Worm (Caenorhabditis elegans) whole organism, L3 larva: ENCODE results near the gene C05G5.7.

Source experiments
- R02D3.7 ChIP-seq: fragments of 150-350 bp; optimal IDR thresholded peaks from 2 replicates; lab custom pipeline; 2014; ENCODE audit warnings: missing biosample characterization, missing genetic modification characterization
- ZK546.5 ChIP-seq: sonication (generic microtip); optimal IDR thresholded peaks from 2 replicates; lab custom pipeline; 2017; ENCODE audit warnings: missing biosample characterization, missing genetic modification characterization
- aly-2 ChIP-seq: fragments of 150-350 bp; optimal IDR thresholded peaks from 2 replicates; lab custom pipeline; 2014; ENCODE audit warnings: missing biosample characterization, missing genetic modification characterization
- ama-1 ChIP-seq: fragments of 150-350 bp; optimal IDR thresholded peaks from 2 replicates; lab custom pipeline; 2018
- ceh-16 ChIP-seq: sonication (generic microtip); optimal IDR thresholded peaks from 2 replicates; lab custom pipeline; 2017; ENCODE audit warnings: missing biosample characterization, missing genetic modification characterization
- ceh-28 ChIP-seq: fragments of 150-350 bp; optimal IDR thresholded peaks from 2 replicates; lab custom pipeline; 2014; ENCODE audit warnings: missing biosample characterization, missing genetic modification reagents, missing genetic modification characterization
- ceh-82 ChIP-seq: fragments of 150-350 bp; optimal IDR thresholded peaks from 2 replicates; lab custom pipeline; 2014; ENCODE audit warnings: missing biosample characterization, missing genetic modification characterization
- egl-27 ChIP-seq: sonication (generic microtip); optimal IDR thresholded peaks from 4 replicates; lab custom pipeline; 2017; ENCODE audit warnings: missing biosample characterization, missing genetic modification reagents, missing genetic modification characterization
- elt-1 ChIP-seq: fragments of 150-350 bp; optimal IDR thresholded peaks from 2 replicates; lab custom pipeline; 2014; ENCODE audit warnings: missing biosample characterization, missing genetic modification characterization
- elt-2 ChIP-seq: sonication (generic microtip); optimal IDR thresholded peaks from 2 replicates; lab custom pipeline; 2016; ENCODE audit warnings: missing genetic modification reagents, mild to moderate bottlenecking, missing genetic modification characterization, missing compliant biosample characterization
- elt-3 ChIP-seq, 3 experiments: fragments of 150-350 bp in 1 of 3; sonication (generic microtip) in 2 of 3; optimal IDR thresholded peaks; 2 replicates in 2 of 3; 4 replicates in 1 of 3; lab custom pipeline; 2014 to 2017; ENCODE audit warnings: missing biosample characterization in 3 of 3, missing genetic modification characterization in 3 of 3
- eor-1 ChIP-seq, 2 experiments: fragments of 150-350 bp; optimal IDR thresholded peaks; 2 replicates each; lab custom pipeline; 2014 to 2018; ENCODE audit warnings: missing biosample characterization in 2 of 2, missing genetic modification characterization in 2 of 2
- fkh-10 ChIP-seq: sonication (generic microtip); optimal IDR thresholded peaks from 2 replicates; lab custom pipeline; 2017; ENCODE audit warnings: missing biosample characterization, missing genetic modification reagents, missing genetic modification characterization
- fkh-2 ChIP-seq: fragments of 150-350 bp; optimal IDR thresholded peaks from 2 replicates; lab custom pipeline; 2014; ENCODE audit warnings: missing biosample characterization, missing genetic modification reagents, missing genetic modification characterization
- fos-1 ChIP-seq: fragments of 150-350 bp; optimal IDR thresholded peaks from 2 replicates; lab custom pipeline; 2014; ENCODE audit warnings: missing biosample characterization, missing genetic modification characterization
- hmg-11 ChIP-seq: sonication (generic microtip); optimal IDR thresholded peaks from 2 replicates; lab custom pipeline; 2016; ENCODE audit warnings: missing genetic modification characterization, missing compliant biosample characterization
- jun-1 ChIP-seq: fragments of 150-350 bp; optimal IDR thresholded peaks from 2 replicates; lab custom pipeline; 2014; ENCODE audit warnings: missing biosample characterization, missing genetic modification reagents, missing genetic modification characterization
- lin-15B ChIP-seq: fragments of 150-350 bp; optimal IDR thresholded peaks from 2 replicates; lab custom pipeline; 2014; ENCODE audit warnings: missing biosample characterization, missing genetic modification characterization
- lin-39 ChIP-seq: fragments of 150-350 bp; optimal IDR thresholded peaks from 2 replicates; lab custom pipeline; 2018; ENCODE audit warnings: missing biosample characterization, missing genetic modification reagents, missing genetic modification characterization
- lsy-12 ChIP-seq: sonication (generic microtip); optimal IDR thresholded peaks from 2 replicates; lab custom pipeline; 2016; ENCODE audit warnings: mild to moderate bottlenecking, missing genetic modification characterization, missing compliant biosample characterization
- mdl-1 ChIP-seq: fragments of 150-350 bp; optimal IDR thresholded peaks from 2 replicates; lab custom pipeline; 2014; ENCODE audit warnings: missing biosample characterization, missing genetic modification characterization
- mml-1 ChIP-seq: fragments of 150-350 bp; sonication (generic microtip); optimal IDR thresholded peaks from 3 replicates; lab custom pipeline; 2014; ENCODE audit warnings: missing biosample characterization, missing genetic modification characterization
- nfya-1 ChIP-seq: sonication (generic microtip); optimal IDR thresholded peaks from 2 replicates; lab custom pipeline; 2017; ENCODE audit warnings: missing genetic modification characterization, mild to moderate bottlenecking, missing compliant biosample characterization, antibody characterized with exemption, moderate library complexity; ENCODE audit not compliant: insufficient read depth
- nhr-11 ChIP-seq: fragments of 150-350 bp; optimal IDR thresholded peaks from 2 replicates; lab custom pipeline; 2014; ENCODE audit warnings: missing biosample characterization, missing genetic modification characterization
- nhr-23 ChIP-seq: fragments of 150-350 bp; optimal IDR thresholded peaks from 2 replicates; lab custom pipeline; 2014; ENCODE audit warnings: missing biosample characterization, missing genetic modification reagents, missing genetic modification characterization
- nhr-25 ChIP-seq: sonication (generic microtip); optimal IDR thresholded peaks from 2 replicates; lab custom pipeline; 2017; ENCODE audit warnings: missing biosample characterization, missing genetic modification characterization
- nhr-28 ChIP-seq: fragments of 150-350 bp; optimal IDR thresholded peaks from 2 replicates; lab custom pipeline; 2014; ENCODE audit warnings: missing biosample characterization, missing genetic modification characterization
- nhr-43 ChIP-seq: sonication (generic microtip); optimal IDR thresholded peaks from 2 replicates; lab custom pipeline; 2016; ENCODE audit warnings: mild to moderate bottlenecking, missing genetic modification characterization, missing compliant biosample characterization; ENCODE audit not compliant: poor library complexity, severe bottlenecking
- nhr-67 ChIP-seq: fragments of 150-350 bp; optimal IDR thresholded peaks from 2 replicates; lab custom pipeline; 2014; ENCODE audit warnings: missing biosample characterization, missing genetic modification characterization
- nhr-76 ChIP-seq: fragments of 150-350 bp; sonication (generic microtip); optimal IDR thresholded peaks from 5 replicates; lab custom pipeline; 2014; ENCODE audit warnings: missing biosample characterization, missing genetic modification characterization
- nhr-77 ChIP-seq: fragments of 150-350 bp; optimal IDR thresholded peaks from 2 replicates; lab custom pipeline; 2014; ENCODE audit warnings: missing biosample characterization, missing genetic modification characterization
- pha-4 ChIP-seq: fragments of 150-350 bp; optimal IDR thresholded peaks from 2 replicates; lab custom pipeline; 2014; ENCODE audit warnings: missing biosample characterization, missing genetic modification reagents, missing genetic modification characterization
- pqm-1 ChIP-seq: fragments of 150-350 bp; optimal IDR thresholded peaks from 2 replicates; lab custom pipeline; 2017; ENCODE audit warnings: missing biosample characterization, missing genetic modification characterization, inconsistent platforms
- sea-2 ChIP-seq: fragments of 150-350 bp; sonication (generic microtip); optimal IDR thresholded peaks from 4 replicates; lab custom pipeline; 2014; ENCODE audit warnings: missing biosample characterization, missing genetic modification reagents, missing genetic modification characterization
- skn-1 ChIP-seq: fragments of 150-350 bp; optimal IDR thresholded peaks from 2 replicates; lab custom pipeline; 2014; ENCODE audit warnings: missing biosample characterization, missing genetic modification characterization
- snpc-4 ChIP-seq: fragments of 150-350 bp; optimal IDR thresholded peaks from 2 replicates; lab custom pipeline; 2014; ENCODE audit warnings: missing biosample characterization, missing genetic modification characterization
- tbx-2 ChIP-seq: sonication (generic microtip); optimal IDR thresholded peaks from 2 replicates; lab custom pipeline; 2016; ENCODE audit warnings: mild to moderate bottlenecking, missing genetic modification characterization, missing compliant biosample characterization
- unc-62 ChIP-seq: fragments of 150-350 bp; sonication (generic microtip); optimal IDR thresholded peaks from 4 replicates; lab custom pipeline; 2014; ENCODE audit warnings: missing biosample characterization, missing genetic modification reagents, missing genetic modification characterization
- zag-1 ChIP-seq: fragments of 150-350 bp; optimal IDR thresholded peaks from 2 replicates; lab custom pipeline; 2014; ENCODE audit warnings: missing biosample characterization, missing genetic modification characterization
- ztf-4 ChIP-seq: fragments of 150-350 bp; optimal IDR thresholded peaks from 2 replicates; lab custom pipeline; 2014; ENCODE audit warnings: missing biosample characterization, missing genetic modification characterization

C05G5.7 gene

ce11 chrX:14708176-14708642 is 35.4 kb downstream of the C05G5.7 start:
- peak; percentile 79 for TF ChIP-seq nhr-43 (tag; lab: Kevin White, UChicago)
- TF ChIP-seq nhr-11 (tag; lab: Kevin White, UChicago), result peak; percentile 85
- TF ChIP-seq lin-15B (tag; lab: Kevin White, UChicago), result peak; percentile 91
- peak; percentile 95 for TF ChIP-seq lin-39 (tag; lab: Kevin White, UChicago)
- no peak for TF ChIP-seq aly-2 (tag; lab: Kevin White, UChicago)
- TF ChIP-seq skn-1, result peak; percentile 61
- peak; percentile 9 for TF ChIP-seq pqm-1 (tag; lab: Kevin White, UChicago)
- TF ChIP-seq nhr-23 (tag; lab: Kevin White, UChicago), result peak; percentile 72
- peak; percentile 91 for TF ChIP-seq jun-1
- TF ChIP-seq mdl-1 (tag; lab: Kevin White, UChicago), result peak; percentile 72
- no peak for TF ChIP-seq nhr-76 (tag; lab: Kevin White, UChicago)
- TF ChIP-seq elt-1 (tag; lab: Kevin White, UChicago), result peak; percentile 61
- TF ChIP-seq egl-27, result peak; percentile 84
- peak; percentile 96 for TF ChIP-seq ceh-28
- peak; percentile 88 for TF ChIP-seq unc-62 (GFP tag; lab: Kevin White, UChicago)
- peak; percentile 33 for TF ChIP-seq sea-2 (GFP tag; lab: Kevin White, UChicago)
- peak; percentile 53 for TF ChIP-seq R02D3.7 (tag; lab: Kevin White, UChicago)
- TF ChIP-seq zag-1 (tag; lab: Kevin White, UChicago), result no peak
- TF ChIP-seq snpc-4 (tag; lab: Kevin White, UChicago), result peak; percentile 90
- no peak for TF ChIP-seq fkh-2 (tag; lab: Kevin White, UChicago)
- TF ChIP-seq ama-1 (lab: Kevin White, UChicago), result no peak
- no peak for TF ChIP-seq nhr-67 (tag; lab: Kevin White, UChicago)
- peak; percentile 86 for TF ChIP-seq hmg-11 (tag; lab: Kevin White, UChicago)
- peak; percentile 61 for TF ChIP-seq elt-2 (tag; lab: Kevin White, UChicago)
- TF ChIP-seq fkh-10 (GFP tag; lab: Kevin White, UChicago), result peak; percentile 99
- TF ChIP-seq eor-1 (tag; optimal IDR thresholded peaks at IDR 0.05; lab: Kevin White, UChicago), result no peak
- peak; percentile 86 for TF ChIP-seq tbx-2 (tag; lab: Kevin White, UChicago)
- TF ChIP-seq nhr-28, result no peak
- peak; percentile 83 for TF ChIP-seq fos-1
- peak; percentile 21 for TF ChIP-seq ztf-4 (tag; lab: Kevin White, UChicago)
- TF ChIP-seq pha-4 (tag; lab: Kevin White, UChicago), result peak; percentile 88
- TF ChIP-seq nhr-77, result peak; percentile 30
- peak; percentile 89 for TF ChIP-seq lsy-12 (tag; lab: Kevin White, UChicago)
- peak; percentile 96 for TF ChIP-seq nhr-25
- TF ChIP-seq ZK546.5 (tag; lab: Kevin White, UChicago), result peak; percentile 28
- TF ChIP-seq nfya-1, result peak; percentile 95
- TF ChIP-seq elt-3 (tag; optimal IDR thresholded peaks at IDR 0.05; lab: Kevin White, UChicago), result peak in 1 of 3 experiments; percentile 80
- TF ChIP-seq ceh-82, result peak; percentile 50
- TF ChIP-seq, all 47 proteins: peak for 30

- peak; percentile 20 for TF ChIP-seq nhr-25
- peak; percentile 21 for TF ChIP-seq nhr-23 (tag; lab: Kevin White, UChicago)
- no peak for TF ChIP-seq skn-1
- TF ChIP-seq elt-3 (tag; optimal IDR thresholded peaks at IDR 0.05; lab: Kevin White, UChicago), result peak in 1 of 3 experiments; percentile 21
- peak; percentile 43 for TF ChIP-seq nfya-1
- TF ChIP-seq pha-4 (tag; lab: Kevin White, UChicago), result peak; percentile 52
- TF ChIP-seq fkh-2 (tag; lab: Kevin White, UChicago), result no peak
- peak; percentile 27 for TF ChIP-seq hmg-11 (tag; lab: Kevin White, UChicago)
- no peak for TF ChIP-seq nhr-77
- TF ChIP-seq fos-1, result no peak
- peak; percentile 62 for TF ChIP-seq ceh-28
- no peak for TF ChIP-seq snpc-4 (tag; lab: Kevin White, UChicago)
- TF ChIP-seq ceh-16 (tag; lab: Kevin White, UChicago), result no peak
- no peak for TF ChIP-seq mml-1 (tag; lab: Kevin White, UChicago)
- TF ChIP-seq elt-2 (tag; lab: Kevin White, UChicago), result peak; percentile 82
- no peak for TF ChIP-seq lin-15B (tag; lab: Kevin White, UChicago)
- TF ChIP-seq pqm-1 (tag; lab: Kevin White, UChicago), result peak; percentile 68
- peak; percentile 26 for TF ChIP-seq nhr-43 (tag; lab: Kevin White, UChicago)
Observed at ce11 chrX:14706698-14707285, 36.8 kb downstream of the C05G5.7 start, which contains the start of gene tmem-184. Gene tmem-184 (minus strand): TSS chrX:14706861.
